Worm (Caenorhabditis elegans): ENCODE measurements around the gene Y70C5A.4.

Y70C5A.4 gene

ce11 chrV:16592947-16593791 lies 24.4 kb upstream of the Y70C5A.4 start:
- no peak for TF ChIP-seq mls-2 (tag; optimal IDR thresholded peaks at IDR 0.05)
- no peak for TF ChIP-seq mab-5 (tag; optimal IDR thresholded peaks at IDR 0.05)
- no peak for TF ChIP-seq ceh-43 (GFP tag; optimal IDR thresholded peaks at IDR 0.05)
- TF ChIP-seq mep-1 (tag; optimal IDR thresholded peaks at IDR 0.05): no peak
- no peak for TF ChIP-seq drap-1 (GFP tag; optimal IDR thresholded peaks at IDR 0.05)
- TF ChIP-seq snpc-4 (tag; optimal IDR thresholded peaks at IDR 0.05): no peak
- no peak for TF ChIP-seq nhr-237 (tag; optimal IDR thresholded peaks at IDR 0.05)
- no peak for TF ChIP-seq ztf-11 (tag; optimal IDR thresholded peaks at IDR 0.05)
- no peak for TF ChIP-seq sem-2 (GFP tag; optimal IDR thresholded peaks at IDR 0.05)
- no peak for TF ChIP-seq sptf-1 (tag; optimal IDR thresholded peaks at IDR 0.05)
- no peak for TF ChIP-seq bed-3 (GFP tag; optimal IDR thresholded peaks at IDR 0.05)
- no peak for TF ChIP-seq zip-8 (tag; optimal IDR thresholded peaks at IDR 0.05)
- no peak for TF ChIP-seq hlh-1 (tag; optimal IDR thresholded peaks at IDR 0.05)

ce11 chrV:16593792-16594059 lies 23.8 kb upstream of the Y70C5A.4 start:
- no peak for TF ChIP-seq mab-5 (tag; optimal IDR thresholded peaks at IDR 0.05)
- TF ChIP-seq unc-120 (tag; optimal IDR thresholded peaks at IDR 0.05; ENCODE audit: poor library complexity, severe bottlenecking): no peak
- no peak for TF ChIP-seq snpc-4 (tag; optimal IDR thresholded peaks at IDR 0.05)
- no peak for TF ChIP-seq sem-2 (GFP tag; optimal IDR thresholded peaks at IDR 0.05)
- TF ChIP-seq ceh-83 (GFP tag; optimal IDR thresholded peaks at IDR 0.05): no peak
- TF ChIP-seq nhr-28 (tag; optimal IDR thresholded peaks at IDR 0.05): no peak
- TF ChIP-seq mls-2 (tag; optimal IDR thresholded peaks at IDR 0.05): no peak
- no peak for TF ChIP-seq unc-62 (GFP tag; optimal IDR thresholded peaks at IDR 0.05)
- no peak for TF ChIP-seq nhr-76 (tag; optimal IDR thresholded peaks at IDR 0.05)
- TF ChIP-seq sptf-1 (tag; optimal IDR thresholded peaks at IDR 0.05): no peak
- no peak for TF ChIP-seq ztf-11 (tag; optimal IDR thresholded peaks at IDR 0.05)
- TF ChIP-seq blmp-1 (tag; optimal IDR thresholded peaks at IDR 0.05): no peak
- TF ChIP-seq bed-3 (GFP tag; optimal IDR thresholded peaks at IDR 0.05): no peak
- no peak for TF ChIP-seq nhr-237 (tag; optimal IDR thresholded peaks at IDR 0.05)
- TF ChIP-seq hlh-1 (tag; optimal IDR thresholded peaks at IDR 0.05): no peak
- TF ChIP-seq nhr-2 (tag; optimal IDR thresholded peaks at IDR 0.05): no peak
- no peak for TF ChIP-seq lin-32 (GFP tag; optimal IDR thresholded peaks at IDR 0.05)

ce11 chrV:16594514-16594913 lies 23.0 kb upstream of the Y70C5A.4 start:
- no peak for TF ChIP-seq ham-2 (GFP tag; optimal IDR thresholded peaks at IDR 0.05)
- peak; percentile 29 for TF ChIP-seq hlh-1 (tag; optimal IDR thresholded peaks at IDR 0.05)

ce11 chrV:16595140-16595791 lies 22.3 kb upstream of the Y70C5A.4 start, which contains the start of gene cpl-1:
cpl-1 (minus strand) TSS chrV:16595346.
- peak; percentile 42 for TF ChIP-seq unc-120 (tag; optimal IDR thresholded peaks at IDR 0.05; ENCODE audit: poor library complexity, severe bottlenecking)
- TF ChIP-seq ceh-39 (tag; optimal IDR thresholded peaks at IDR 0.05): no peak

ce11 chrV:16596102-16596501 lies 21.5 kb upstream of the Y70C5A.4 start:
- TF ChIP-seq cnd-1 (tag; optimal IDR thresholded peaks at IDR 0.05) (no peak), elt-3 (tag; optimal IDR thresholded peaks at IDR 0.05) (peak; percentile 60)

- TF ChIP-seq lin-13 (tag; optimal IDR thresholded peaks at IDR 0.05) (no peak), nhr-28 (tag; optimal IDR thresholded peaks at IDR 0.05) (no peak), unc-120 (tag; optimal IDR thresholded peaks at IDR 0.05; ENCODE audit: poor library complexity, severe bottlenecking) (peak; percentile 13), cnd-1 (tag; optimal IDR thresholded peaks at IDR 0.05) (no peak), ceh-83 (GFP tag; optimal IDR thresholded peaks at IDR 0.05) (no peak), ces-1 (GFP tag; optimal IDR thresholded peaks at IDR 0.05) (no peak), hlh-1 (tag; optimal IDR thresholded peaks at IDR 0.05) (peak; percentile 22), blmp-1 (tag; optimal IDR thresholded peaks at IDR 0.05) (no peak), nhr-12 (tag; optimal IDR thresholded peaks at IDR 0.05) (no peak), mab-5 (tag; optimal IDR thresholded peaks at IDR 0.05) (no peak), sptf-1 (tag; optimal IDR thresholded peaks at IDR 0.05) (no peak), ceh-39 (tag; optimal IDR thresholded peaks at IDR 0.05) (no peak), unc-62 (GFP tag; optimal IDR thresholded peaks at IDR 0.05) (peak; percentile 33)
Measured at ce11 chrV:16598437-16598836, 19.1 kb upstream of the Y70C5A.4 start.

Measured in whole organism, mixed stage, embryonic.